Fruit fly (Drosophila melanogaster) whole organism, embryonic: ENCODE results near the gene CG5823.

Experiments used
- Aef1 ChIP-seq: fragments of 200-800 bp; sonication (Bioruptor generic); IDR thresholded peaks from 3 replicates; pipeline ENCODE4 v1.3.6; 2022; ENCODE audit warnings: missing biosample characterization, missing genetic modification characterization
- Atf-2 ChIP-seq: fragments of 200-800 bp; sonication (Bioruptor generic); optimal IDR thresholded peaks from 2 replicates; lab custom pipeline; 2016; ENCODE audit warnings: missing biosample characterization, missing genetic modification characterization
- CG11456 ChIP-seq: fragments of 200-800 bp; sonication (Bioruptor generic); IDR thresholded peaks from 3 replicates; pipeline ENCODE4 v1.3.6; 2022; ENCODE audit warnings: missing biosample characterization, missing genetic modification characterization
- CG11696 ChIP-seq: fragments of 200-800 bp; sonication (Bioruptor generic); IDR thresholded peaks from 2 replicates; pipeline ENCODE4 v1.3.6; 2022; ENCODE audit warnings: missing biosample characterization, missing genetic modification characterization
- CG12104 ChIP-seq: fragments of 200-800 bp; sonication (Bioruptor generic); optimal IDR thresholded peaks from 3 replicates; lab custom pipeline; 2016; ENCODE audit warnings: missing biosample characterization, missing genetic modification characterization
- CG13296 ChIP-seq: fragments of 200-800 bp; sonication (Bioruptor generic); optimal IDR thresholded peaks from 3 replicates; lab custom pipeline; 2018; ENCODE audit warnings: missing biosample characterization, mild to moderate bottlenecking, missing genetic modification characterization
- CG13624 ChIP-seq: fragments of 200-800 bp; sonication (Bioruptor generic); optimal IDR thresholded peaks from 2 replicates; lab custom pipeline; 2016; ENCODE audit warnings: missing biosample characterization, missing genetic modification characterization
- CG14441 ChIP-seq: fragments of 200-800 bp; sonication (Bioruptor generic); IDR thresholded peaks from 2 replicates; pipeline ENCODE4 v1.3.6; 2022; ENCODE audit warnings: missing biosample characterization, missing genetic modification characterization
- CG15011 ChIP-seq: fragments of 200-800 bp; sonication (Bioruptor generic); optimal IDR thresholded peaks from 3 replicates; lab custom pipeline; 2018; ENCODE audit warnings: missing biosample characterization, mild to moderate bottlenecking, missing genetic modification characterization
- CG15073 ChIP-seq: fragments of 200-800 bp; sonication (Bioruptor generic); optimal IDR thresholded peaks from 2 replicates; lab custom pipeline; 2016; ENCODE audit warnings: missing biosample characterization, missing genetic modification characterization
- CG1647 ChIP-seq: fragments of 200-800 bp; sonication (Bioruptor generic); optimal IDR thresholded peaks from 3 replicates; lab custom pipeline; 2016; ENCODE audit warnings: missing biosample characterization, missing genetic modification characterization
- CG18011 ChIP-seq: fragments of 200-800 bp; sonication (Bioruptor generic); optimal IDR thresholded peaks from 2 replicates; lab custom pipeline; 2017; ENCODE audit warnings: missing biosample characterization, missing genetic modification characterization, mild to moderate bottlenecking, moderate library complexity, missing genotype
- CG2129 ChIP-seq: fragments of 200-800 bp; sonication (Bioruptor generic); IDR thresholded peaks from 2 replicates; pipeline ENCODE4 v1.3.6; 2022; ENCODE audit warnings: missing biosample characterization, missing genetic modification characterization; ENCODE audit not compliant: partially characterized antibody
- CG3281 ChIP-seq: fragments of 200-800 bp; sonication (Bioruptor generic); optimal IDR thresholded peaks from 3 replicates; lab custom pipeline; 2017; ENCODE audit warnings: missing biosample characterization, mild to moderate bottlenecking, missing genetic modification characterization
- CG34422 ChIP-seq: fragments of 200-800 bp; sonication (Bioruptor generic); IDR thresholded peaks from 3 replicates; pipeline ENCODE4 v1.3.6; 2022; ENCODE audit warnings: missing biosample characterization, missing genetic modification characterization
- CG3726 ChIP-seq: fragments of 200-800 bp; sonication (Bioruptor generic); IDR thresholded peaks from 3 replicates; pipeline ENCODE4, ENCODE4 v1.3.6; 2022; ENCODE audit warnings: missing biosample characterization, missing genetic modification characterization
- CG3838 ChIP-seq: fragments of 200-800 bp; sonication (Bioruptor generic); optimal IDR thresholded peaks from 3 replicates; lab custom pipeline; 2016; ENCODE audit warnings: missing biosample characterization, missing genetic modification characterization
- CG4404 ChIP-seq: fragments of 200-800 bp; sonication (Bioruptor generic); IDR thresholded peaks from 2 replicates; pipeline ENCODE4 v1.3.6; 2022; ENCODE audit warnings: missing biosample characterization, missing genetic modification characterization
- CG6791 ChIP-seq: fragments of 200-800 bp; sonication (Bioruptor generic); IDR thresholded peaks from 3 replicates; pipeline ENCODE4 v1.3.6; 2022; ENCODE audit warnings: missing biosample characterization, missing genetic modification characterization; ENCODE audit not compliant: partially characterized antibody
- CG7556 ChIP-seq: fragments of 200-800 bp; sonication (Bioruptor generic); optimal IDR thresholded peaks from 2 replicates; lab custom pipeline; 2017; ENCODE audit warnings: missing biosample characterization, mild to moderate bottlenecking, missing genetic modification characterization
- CG7987 ChIP-seq: fragments of 200-800 bp; sonication (Bioruptor generic); optimal IDR thresholded peaks from 2 replicates; lab custom pipeline; 2018; ENCODE audit warnings: missing biosample characterization, mild to moderate bottlenecking, missing genetic modification characterization, moderate library complexity
- CHES-1-like ChIP-seq: fragments of 200-800 bp; sonication (Bioruptor generic); optimal IDR thresholded peaks from 2 replicates; lab custom pipeline; 2016; ENCODE audit warnings: missing biosample characterization, missing genetic modification characterization
- D19A ChIP-seq: fragments of 200-800 bp; optimal IDR thresholded peaks from 3 replicates; lab custom pipeline; 2019; ENCODE audit warnings: missing biosample characterization, mild to moderate bottlenecking, missing genetic modification characterization, moderate library complexity
- Deaf1 ChIP-seq: fragments of 200-800 bp; optimal IDR thresholded peaks from 3 replicates; lab custom pipeline; 2019; ENCODE audit warnings: missing biosample characterization, mild to moderate bottlenecking, missing genetic modification characterization, moderate library complexity
- Dip3 ChIP-seq: fragments of 200-800 bp; sonication (Bioruptor generic); optimal IDR thresholded peaks from 3 replicates; lab custom pipeline; 2016; ENCODE audit warnings: missing biosample characterization, missing genetic modification characterization
- Doc3 ChIP-seq: fragments of 200-800 bp; sonication (Bioruptor generic); IDR thresholded peaks from 3 replicates; pipeline ENCODE4 v1.3.6; 2022; ENCODE audit warnings: missing biosample characterization, missing genetic modification characterization; ENCODE audit not compliant: partially characterized antibody
- Elba2 ChIP-seq: fragments of 200-800 bp; sonication (Bioruptor generic); optimal IDR thresholded peaks from 3 replicates; lab custom pipeline; 2016; ENCODE audit warnings: missing biosample characterization, missing genetic modification characterization
- MBD-R2 ChIP-seq: fragments of 200-800 bp; sonication (Bioruptor generic); IDR thresholded peaks from 2 replicates; pipeline ENCODE4 v1.3.6; 2022; ENCODE audit warnings: missing biosample characterization, missing genetic modification characterization
- Mad ChIP-seq: fragments of 200-800 bp; sonication (Bioruptor generic); optimal IDR thresholded peaks from 2 replicates; lab custom pipeline; 2016; ENCODE audit warnings: missing biosample characterization, missing genetic modification characterization
- Med ChIP-seq: fragments of 200-800 bp; sonication (Bioruptor generic); peaks from one replicate; lab custom pipeline; 2016; ENCODE audit warnings: missing biosample characterization, missing genetic modification characterization, mild to moderate bottlenecking, inconsistent platforms, moderate library complexity
- NC2β ChIP-seq: fragments of 200-800 bp; sonication (Bioruptor generic); optimal IDR thresholded peaks from 2 replicates; lab custom pipeline; 2016; ENCODE audit warnings: missing biosample characterization, missing genetic modification characterization
- Sry-β ChIP-seq: fragments of 200-800 bp; sonication (Bioruptor generic); optimal IDR thresholded peaks from 2 replicates; lab custom pipeline; 2018; ENCODE audit warnings: missing biosample characterization, mild to moderate bottlenecking, missing genetic modification characterization, moderate library complexity
- Stat92E ChIP-seq, 3 experiments: fragments of >200 bp in 2 of 3; fragments of 200-800 bp in 1 of 3; sonication (Bioruptor generic) in 1 of 3; optimal IDR thresholded peaks; 2 replicates each; lab custom pipeline; 2017 to 2019; ENCODE audit warnings: missing biosample characterization in 3 of 3, missing genetic modification characterization in 3 of 3, mild to moderate bottlenecking in 1 of 3, moderate library complexity in 1 of 3
- ab ChIP-seq: fragments of 200-800 bp; sonication (Bioruptor generic); optimal IDR thresholded peaks from 2 replicates; lab custom pipeline; 2016; ENCODE audit warnings: missing biosample characterization, missing genetic modification characterization
- amos ChIP-seq: fragments of 200-800 bp; sonication (Bioruptor generic); IDR thresholded peaks from 2 replicates; pipeline ENCODE4 v1.3.6; 2022; ENCODE audit warnings: missing biosample characterization, missing genetic modification characterization; ENCODE audit not compliant: partially characterized antibody
- corto ChIP-seq: fragments of 200-800 bp; sonication (Bioruptor generic); optimal IDR thresholded peaks from 2 replicates; lab custom pipeline; 2016; ENCODE audit warnings: missing biosample characterization, mild to moderate bottlenecking, missing genetic modification characterization, moderate library complexity
- eyg ChIP-seq: fragments of 200-800 bp; sonication (Bioruptor generic); optimal IDR thresholded peaks from 3 replicates; lab custom pipeline; 2016; ENCODE audit warnings: missing biosample characterization, missing genetic modification characterization
- fd3F ChIP-seq: fragments of 200-800 bp; sonication (Bioruptor generic); optimal IDR thresholded peaks from 2 replicates; lab custom pipeline; 2018; ENCODE audit warnings: missing biosample characterization, mild to moderate bottlenecking, missing genetic modification characterization, moderate library complexity
- fd64A ChIP-seq: fragments of 200-800 bp; sonication (Bioruptor generic); optimal IDR thresholded peaks from 3 replicates; lab custom pipeline; 2018; ENCODE audit warnings: missing biosample characterization, mild to moderate bottlenecking, missing genetic modification characterization
- grn ChIP-seq: fragments of 200-800 bp; sonication (Bioruptor generic); optimal IDR thresholded peaks from 3 replicates; lab custom pipeline; 2017; ENCODE audit warnings: missing biosample characterization, missing genetic modification characterization
- klu ChIP-seq: fragments of 200-800 bp; sonication (Bioruptor generic); IDR thresholded peaks from 2 replicates; pipeline ENCODE4 v1.3.6; 2022; ENCODE audit warnings: missing biosample characterization, missing genetic modification characterization
- lbe ChIP-seq: fragments of 200-800 bp; sonication (Bioruptor generic); optimal IDR thresholded peaks from 2 replicates; lab custom pipeline; 2016; ENCODE audit warnings: missing biosample characterization, mild to moderate bottlenecking, missing genetic modification characterization
- onecut ChIP-seq: fragments of 200-800 bp; sonication (Bioruptor generic); IDR thresholded peaks from 2 replicates; pipeline ENCODE4 v1.3.6; 2022; ENCODE audit warnings: missing biosample characterization, missing genetic modification characterization
- org-1 ChIP-seq: fragments of 200-800 bp; sonication (Bioruptor generic); optimal IDR thresholded peaks from 2 replicates; lab custom pipeline; 2017; ENCODE audit warnings: missing biosample characterization, missing genetic modification characterization
- p53 ChIP-seq: fragments of 200-800 bp; sonication (Bioruptor generic); optimal IDR thresholded peaks from 2 replicates; lab custom pipeline; 2016; ENCODE audit warnings: missing biosample characterization, missing genetic modification characterization
- pros ChIP-seq: fragments of 200-800 bp; sonication (Bioruptor generic); optimal IDR thresholded peaks from 3 replicates; lab custom pipeline; 2019; ENCODE audit warnings: missing biosample characterization, mild to moderate bottlenecking, missing genetic modification characterization, moderate library complexity
- pum ChIP-seq: fragments of 200-800 bp; sonication (Bioruptor generic); optimal IDR thresholded peaks from 2 replicates; lab custom pipeline; 2016; ENCODE audit warnings: missing biosample characterization, missing genetic modification characterization
- ro ChIP-seq: fragments of 200-800 bp; sonication (Bioruptor generic); IDR thresholded peaks from 2 replicates; pipeline ENCODE4 v1.3.6; 2022; ENCODE audit warnings: missing biosample characterization, missing genetic modification characterization
- vvl ChIP-seq: fragments of 200-800 bp; sonication (Bioruptor generic); IDR thresholded peaks from 2 replicates; pipeline ENCODE4 v1.3.6; 2022; ENCODE audit warnings: missing biosample characterization, missing genetic modification characterization
- yki ChIP-seq: fragments of >200 bp; optimal IDR thresholded peaks from 3 replicates; lab custom pipeline; 2018

CG5823 gene

DNA sequence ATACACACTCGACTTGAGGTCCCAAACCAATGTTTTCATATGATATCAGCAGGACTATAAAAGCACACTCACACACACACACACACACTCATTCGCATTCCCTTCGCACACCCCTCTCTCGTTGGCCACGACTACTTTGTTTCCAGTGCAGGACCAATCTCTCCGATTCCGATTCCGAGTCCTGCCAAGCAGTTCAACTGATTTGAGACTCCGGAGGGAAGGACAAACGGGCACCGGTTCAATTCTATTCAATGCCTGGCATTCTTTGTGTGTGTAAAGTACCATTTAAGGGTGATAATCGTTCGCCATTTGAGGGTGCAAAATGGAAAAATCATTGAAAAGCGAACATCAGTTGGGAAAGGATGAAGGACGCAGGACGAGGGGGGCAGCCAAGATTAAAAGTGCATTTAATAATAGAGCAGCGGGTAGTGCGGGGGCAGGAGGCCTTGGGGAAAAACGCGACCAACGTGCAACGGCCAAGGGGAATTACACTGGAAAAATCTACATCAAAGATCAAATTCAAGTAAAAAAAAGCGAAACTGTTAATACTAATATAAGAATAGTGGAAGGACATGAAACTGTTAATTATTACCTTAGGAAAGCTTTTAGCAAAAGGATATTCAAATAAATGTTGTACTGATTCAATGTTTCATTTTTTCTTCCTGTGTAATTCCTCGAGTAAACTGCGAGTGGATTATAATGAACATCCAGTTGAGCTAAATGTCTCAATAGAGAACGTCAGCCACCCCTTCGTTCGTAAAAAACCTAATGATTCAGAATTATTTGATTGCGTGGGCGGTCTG is 49.5 kb upstream of the CG5823 start (continued):
- peak; percentile 59 for TF ChIP-seq D19A (tag; lab: Kevin White, UChicago)
- TF ChIP-seq Med (GFP tag; lab: Kevin White, UChicago) = no peak
- no peak for TF ChIP-seq ab (GFP tag; lab: Kevin White, UChicago)
- TF ChIP-seq Doc3 (GFP tag; lab: Robert Waterston, UW) = no peak
- no peak for TF ChIP-seq Elba2 (GFP tag; lab: Kevin White, UChicago)
- TF ChIP-seq pros (GFP tag; lab: Kevin White, UChicago) = peak; percentile 95
- TF ChIP-seq grn (GFP tag; lab: Kevin White, UChicago) = no peak
- TF ChIP-seq CG3838 = no peak
- TF ChIP-seq yki (lab: Kevin White, UChicago) = no peak
- no peak for TF ChIP-seq klu
- no peak for TF ChIP-seq CHES-1-like
- no peak for TF ChIP-seq ro (GFP tag; lab: Robert Waterston, UW)
- no peak for TF ChIP-seq NC2β (GFP tag; lab: Kevin White, UChicago)
- peak; percentile 32; the same call in 1 of the 2 replicates for TF ChIP-seq vvl (GFP tag; lab: Robert Waterston, UW)
- no peak for TF ChIP-seq CG34422 (GFP tag; lab: Robert Waterston, UW)
- no peak for TF ChIP-seq Deaf1
- no peak for TF ChIP-seq CG15011 (GFP tag; lab: Kevin White, UChicago)
- TF ChIP-seq fd3F (GFP tag; lab: Kevin White, UChicago) = no peak
- no peak for TF ChIP-seq CG13624 (GFP tag; lab: Kevin White, UChicago)
- no peak for TF ChIP-seq org-1 (GFP tag; lab: Kevin White, UChicago)
- TF ChIP-seq lbe (GFP tag; lab: Kevin White, UChicago) = no peak
- TF ChIP-seq CG1647 (GFP tag; lab: Kevin White, UChicago) = no peak
- no peak for TF ChIP-seq CG6791 (GFP tag; lab: Robert Waterston, UW)
- no peak for TF ChIP-seq MBD-R2 (GFP tag; lab: Robert Waterston, UW)
- no peak for TF ChIP-seq CG11456
- peak; percentile 46; the same call in 1 of the 2 replicates for TF ChIP-seq CG4404 (GFP tag; lab: Robert Waterston, UW)
- TF ChIP-seq Aef1 (GFP tag; lab: Robert Waterston, UW) = no peak
- no peak for TF ChIP-seq p53
- no peak for TF ChIP-seq CG14441 (GFP tag; lab: Robert Waterston, UW)
- TF ChIP-seq pum (GFP tag; lab: Kevin White, UChicago) = peak; percentile 27
- no peak for TF ChIP-seq corto (GFP tag; lab: Kevin White, UChicago)
- TF ChIP-seq CG15073 (GFP tag; lab: Kevin White, UChicago) = no peak
- no peak for TF ChIP-seq CG13296 (GFP tag; lab: Kevin White, UChicago)
- TF ChIP-seq fd64A (GFP tag; lab: Kevin White, UChicago) = no peak
- no peak for TF ChIP-seq CG18011 (GFP tag; lab: Kevin White, UChicago)
- TF ChIP-seq Dip3 = no peak
- TF ChIP-seq CG2129 (GFP tag; lab: Robert Waterston, UW) = no peak
- TF ChIP-seq CG11696 = no peak
- no peak for TF ChIP-seq CG7987 (GFP tag; lab: Kevin White, UChicago)
- TF ChIP-seq amos (GFP tag; lab: Robert Waterston, UW) = no peak
- no peak for TF ChIP-seq Mad (GFP tag; lab: Kevin White, UChicago)
- no peak for TF ChIP-seq Stat92E (GFP tag; optimal IDR thresholded peaks at IDR 0.05; lab: Kevin White, UChicago)
- no peak for TF ChIP-seq eyg (GFP tag; lab: Kevin White, UChicago)
- TF ChIP-seq CG3281 = no peak
- TF ChIP-seq CG7556 = peak; percentile 42
- no peak for TF ChIP-seq CG12104 (GFP tag; lab: Kevin White, UChicago)
- peak; percentile 25 for TF ChIP-seq Atf-2
- 0 out of 3 replicates have a peak, but pooled peaks have one; percentile 45 for TF ChIP-seq CG3726 (GFP tag; lab: Robert Waterston, UW)
- TF ChIP-seq onecut = peak; percentile 46; the same call in 1 of the 2 replicates
- no peak for TF ChIP-seq Sry-β (GFP tag; lab: Kevin White, UChicago)
